Fruit fly (Drosophila melanogaster): ENCODE results near the gene CG34301.

DNA sequence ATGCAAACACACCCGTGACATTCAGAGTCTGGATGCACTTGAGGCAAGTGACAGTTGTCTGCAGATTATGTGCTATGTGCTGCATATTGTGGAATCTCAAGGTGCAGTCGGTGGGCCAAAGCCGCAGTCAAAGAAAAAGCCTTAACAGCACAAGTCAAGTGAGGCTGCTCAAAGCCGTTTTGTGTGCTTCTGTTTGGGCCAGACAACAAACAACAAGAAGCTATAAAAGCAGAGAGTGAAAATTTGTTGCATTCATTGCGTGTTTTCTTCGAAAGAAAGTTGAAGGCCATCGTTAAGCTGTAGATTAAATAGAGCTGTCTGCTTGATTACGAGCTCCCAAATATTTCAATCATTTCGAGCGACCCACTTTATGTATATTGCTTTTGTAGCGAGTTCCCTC, 31.3 kb upstream of the CG34301 start:
- TF ChIP-seq Pif1A (GFP tag; optimal IDR thresholded peaks at IDR 0.05), result no peak
- TF ChIP-seq CG34367 (tag; optimal IDR thresholded peaks at IDR 0.05), result no peak
- TF ChIP-seq Pif1B (GFP tag; optimal IDR thresholded peaks at IDR 0.05), result no peak
- no peak for TF ChIP-seq CG12605 (GFP tag; IDR thresholded peaks at IDR 0.05)
- no peak for TF ChIP-seq gl (tag; optimal IDR thresholded peaks at IDR 0.05)
- TF ChIP-seq Snoo (tag; optimal IDR thresholded peaks at IDR 0.05), result no peak

Data from whole organism, pupa.